Worm (Caenorhabditis elegans) whole organism, L4 larva: ENCODE results near the gene F56A11.6.

Experiments
- F37D6.2 ChIP-seq: sonication (generic microtip); optimal IDR thresholded peaks from 2 replicates; lab custom pipeline; 2016; ENCODE audit warnings: mild to moderate bottlenecking, missing genetic modification characterization, missing compliant biosample characterization
- T20F7.1 ChIP-seq: fragments of 200-800 bp; sonication (Bioruptor generic); optimal IDR thresholded peaks from 2 replicates; lab custom pipeline; 2018; ENCODE audit warnings: mild to moderate bottlenecking, missing genetic modification characterization, missing compliant biosample characterization
- Y105C5A.15 ChIP-seq: fragments of 200-800 bp; sonication (Bioruptor generic); IDR thresholded peaks from 2 replicates; pipeline ENCODE4 v1.3.6; 2022; ENCODE audit warnings: missing genetic modification characterization, missing compliant biosample characterization
- Y48G9A.11 ChIP-seq: fragments of 200-800 bp; sonication (Bioruptor generic); IDR thresholded peaks from 2 replicates; pipeline ENCODE4 v1.3.6; 2022; ENCODE audit warnings: missing genetic modification reagents, missing genetic modification characterization, missing compliant biosample characterization
- Y75B8A.6 ChIP-seq: fragments of 200-800 bp; sonication (Bioruptor generic); IDR thresholded peaks from 2 replicates; pipeline ENCODE4 v1.3.6; 2022; ENCODE audit warnings: missing genetic modification reagents, missing genetic modification characterization, missing compliant biosample characterization
- ZK337.2 ChIP-seq: fragments of 200-800 bp; sonication (Bioruptor generic); IDR thresholded peaks from 2 replicates; pipeline ENCODE4 v1.3.6; 2022; ENCODE audit warnings: missing genetic modification reagents, missing genetic modification characterization, missing compliant biosample characterization
- aha-1 ChIP-seq: fragments of 150-350 bp; peaks from one replicate; lab custom pipeline; 2014; ENCODE audit warnings: missing biosample characterization, missing genetic modification characterization
- aly-2 ChIP-seq: sonication (generic microtip); optimal IDR thresholded peaks from 2 replicates; lab custom pipeline; 2018; ENCODE audit warnings: missing biosample characterization, missing genetic modification characterization
- attf-4 ChIP-seq: sonication (generic microtip); optimal IDR thresholded peaks from 3 replicates; lab custom pipeline; 2017; ENCODE audit warnings: missing biosample characterization, missing genetic modification characterization
- ceh-28 ChIP-seq: fragments of 150-350 bp; optimal IDR thresholded peaks from 2 replicates; lab custom pipeline; 2014; ENCODE audit warnings: missing biosample characterization, missing genetic modification reagents, missing genetic modification characterization
- ceh-32 ChIP-seq: sonication (generic microtip); optimal IDR thresholded peaks from 2 replicates; lab custom pipeline; 2016; ENCODE audit warnings: mild to moderate bottlenecking, missing genetic modification characterization, missing compliant biosample characterization; ENCODE audit not compliant: poor library complexity
- ceh-82 ChIP-seq: sonication (generic microtip); optimal IDR thresholded peaks from 2 replicates; lab custom pipeline; 2017; ENCODE audit warnings: missing biosample characterization, missing genetic modification characterization
- cey-2 ChIP-seq: sonication (generic microtip); optimal IDR thresholded peaks from 3 replicates; lab custom pipeline; 2017; ENCODE audit warnings: missing genetic modification characterization, mild to moderate bottlenecking, missing compliant biosample characterization, antibody characterized with exemption, borderline replicate concordance; ENCODE audit not compliant: insufficient read depth
- daf-16 ChIP-seq, 3 experiments: sonication (generic microtip); optimal IDR thresholded peaks; 2 replicates each; lab custom pipeline; 2016 to 2017; ENCODE audit warnings: missing genetic modification characterization in 3 of 3, missing genetic modification reagents in 3 of 3, mild to moderate bottlenecking in 2 of 3, missing compliant biosample characterization in 2 of 3, missing biosample characterization in 1 of 3, moderate library complexity in 1 of 3
- daf-19 ChIP-seq: fragments of 200-800 bp; sonication (Bioruptor generic); conservative IDR thresholded peaks from 2 replicates; pipeline ENCODE4 v1.3.6; 2022; ENCODE audit warnings: missing genetic modification characterization, missing compliant biosample characterization
- daf-8 ChIP-seq: fragments of 200-800 bp; sonication (Bioruptor generic); IDR thresholded peaks from 2 replicates; pipeline ENCODE4 v1.3.6; 2022; ENCODE audit warnings: missing genetic modification characterization, missing compliant biosample characterization
- dmd-6 ChIP-seq: fragments of 200-800 bp; sonication (Bioruptor generic); IDR thresholded peaks from 2 replicates; pipeline ENCODE4 v1.3.6; 2022; ENCODE audit warnings: missing genetic modification reagents, missing genetic modification characterization, missing compliant biosample characterization
- dmd-9 ChIP-seq: fragments of 200-800 bp; sonication (Bioruptor generic); IDR thresholded peaks from 2 replicates; pipeline ENCODE4 v1.3.6; 2022; ENCODE audit warnings: missing genetic modification reagents, missing genetic modification characterization, missing compliant biosample characterization
- egl-43 ChIP-seq: fragments of 200-800 bp; sonication (Bioruptor generic); IDR thresholded peaks from 2 replicates; pipeline ENCODE4 v1.3.6; 2022; ENCODE audit warnings: missing genetic modification reagents, missing genetic modification characterization, missing compliant biosample characterization
- hif-1 ChIP-seq, 2 experiments: sonication (generic microtip); optimal IDR thresholded peaks; 2 replicates each; lab custom pipeline; 2016 to 2017; ENCODE audit warnings: missing compliant biosample characterization in 2 of 2, missing genetic modification characterization in 2 of 2, missing genetic modification reagents in 2 of 2, missing genotype in 2 of 2, mild to moderate bottlenecking in 1 of 2
- hlh-11 ChIP-seq: fragments of 200-800 bp; sonication (Bioruptor generic); optimal IDR thresholded peaks from 2 replicates; lab custom pipeline; 2018; ENCODE audit warnings: mild to moderate bottlenecking, missing genetic modification characterization, missing compliant biosample characterization
- hmg-1.1 ChIP-seq: fragments of 200-800 bp; sonication (Bioruptor generic); IDR thresholded peaks from 2 replicates; pipeline ENCODE4 v1.3.6; 2022; ENCODE audit warnings: missing genetic modification reagents, missing genetic modification characterization, missing compliant biosample characterization
- jun-1 ChIP-seq: fragments of 150-350 bp; optimal IDR thresholded peaks from 2 replicates; lab custom pipeline; 2014; ENCODE audit warnings: missing biosample characterization, missing genetic modification reagents, missing genetic modification characterization
- lim-7 ChIP-seq: fragments of 200-800 bp; sonication (Bioruptor generic); IDR thresholded peaks from 2 replicates; pipeline ENCODE4 v1.3.6; 2022; ENCODE audit warnings: missing genetic modification characterization, missing compliant biosample characterization
- lin-29 ChIP-seq: fragments of 200-800 bp; sonication (Bioruptor generic); IDR thresholded peaks from 2 replicates; pipeline ENCODE4 v1.3.6; 2022; ENCODE audit warnings: missing genetic modification reagents, missing genetic modification characterization, missing compliant biosample characterization
- lin-38 ChIP-seq: fragments of 200-800 bp; sonication (Bioruptor generic); IDR thresholded peaks from 2 replicates; pipeline ENCODE4 v1.3.6; 2022; ENCODE audit warnings: missing genetic modification reagents, missing genetic modification characterization, missing compliant biosample characterization
- lin-39 ChIP-seq: fragments of 150-350 bp; optimal IDR thresholded peaks from 2 replicates; lab custom pipeline; 2014; ENCODE audit warnings: missing biosample characterization, missing genetic modification reagents, missing genetic modification characterization
- lir-3 ChIP-seq: sonication (generic microtip); optimal IDR thresholded peaks from 2 replicates; lab custom pipeline; 2016; ENCODE audit warnings: mild to moderate bottlenecking, missing genetic modification characterization, missing compliant biosample characterization
- mdt-29 ChIP-seq: fragments of 200-800 bp; sonication (Bioruptor generic); IDR thresholded peaks from 2 replicates; pipeline ENCODE4 v1.3.6; 2022; ENCODE audit warnings: missing genetic modification reagents, missing genetic modification characterization, missing compliant biosample characterization
- mep-1 ChIP-seq: fragments of 150-350 bp; sonication (generic microtip); optimal IDR thresholded peaks from 3 replicates; lab custom pipeline; 2014; ENCODE audit warnings: missing biosample characterization, missing genetic modification characterization
- mxl-2 ChIP-seq: fragments of 200-800 bp; sonication (Bioruptor generic); conservative IDR thresholded peaks from 2 replicates; pipeline ENCODE4 v1.3.6; 2022; ENCODE audit warnings: missing genetic modification reagents, missing genetic modification characterization, missing compliant biosample characterization
- mxl-3 ChIP-seq: fragments of 200-800 bp; sonication (Bioruptor generic); optimal IDR thresholded peaks from 2 replicates; lab custom pipeline; 2018; ENCODE audit warnings: mild to moderate bottlenecking, missing genetic modification characterization, missing compliant biosample characterization
- nhr-10 ChIP-seq: fragments of 150-350 bp; optimal IDR thresholded peaks from 2 replicates; lab custom pipeline; 2014; ENCODE audit warnings: missing biosample characterization, missing genetic modification characterization
- nhr-11 ChIP-seq: fragments of 150-350 bp; optimal IDR thresholded peaks from 2 replicates; lab custom pipeline; 2014; ENCODE audit warnings: missing biosample characterization, missing genetic modification characterization
- nhr-25 ChIP-seq: sonication (generic microtip); optimal IDR thresholded peaks from 2 replicates; lab custom pipeline; 2017; ENCODE audit warnings: missing genetic modification characterization, mild to moderate bottlenecking, missing compliant biosample characterization, antibody characterized with exemption, moderate library complexity, borderline replicate concordance; ENCODE audit not compliant: insufficient read depth
- nhr-41 ChIP-seq: fragments of 200-800 bp; sonication (Bioruptor generic); IDR thresholded peaks from 2 replicates; pipeline ENCODE4 v1.3.6; 2022; ENCODE audit warnings: missing genetic modification reagents, missing genetic modification characterization, missing compliant biosample characterization
- nhr-6 ChIP-seq: fragments of 150-350 bp; optimal IDR thresholded peaks from 2 replicates; lab custom pipeline; 2014; ENCODE audit warnings: missing biosample characterization, missing genetic modification characterization
- nhr-77 ChIP-seq: fragments of 150-350 bp; optimal IDR thresholded peaks from 2 replicates; lab custom pipeline; 2014; ENCODE audit warnings: missing biosample characterization, missing genetic modification characterization
- saeg-2 ChIP-seq: fragments of 200-800 bp; sonication (Bioruptor generic); IDR thresholded peaks from 2 replicates; pipeline ENCODE4 v1.3.6; 2022; ENCODE audit warnings: missing genetic modification reagents, missing genetic modification characterization, missing compliant biosample characterization
- sdz-12 ChIP-seq: fragments of 200-800 bp; sonication (Bioruptor generic); optimal IDR thresholded peaks from 2 replicates; lab custom pipeline; 2018; ENCODE audit warnings: mild to moderate bottlenecking, missing genetic modification characterization, missing compliant biosample characterization
- spr-3 ChIP-seq: fragments of 200-800 bp; sonication (Bioruptor generic); optimal IDR thresholded peaks from 2 replicates; lab custom pipeline; 2018; ENCODE audit warnings: mild to moderate bottlenecking, missing genetic modification characterization, missing compliant biosample characterization
- tag-97 ChIP-seq: fragments of 200-800 bp; sonication (Bioruptor generic); IDR thresholded peaks from 2 replicates; pipeline ENCODE4 v1.3.6; 2022; ENCODE audit warnings: missing genetic modification characterization, missing compliant biosample characterization
- tra-1 ChIP-seq: fragments of 200-800 bp; sonication (Bioruptor generic); IDR thresholded peaks from 2 replicates; pipeline ENCODE4 v1.3.6; 2022; ENCODE audit warnings: missing genetic modification reagents, missing genetic modification characterization, missing compliant biosample characterization
- unc-130 ChIP-seq: sonication (generic microtip); optimal IDR thresholded peaks from 2 replicates; lab custom pipeline; 2016; ENCODE audit warnings: missing genetic modification reagents, missing genetic modification characterization, missing compliant biosample characterization
- unc-62 ChIP-seq, 3 experiments: fragments of 150-350 bp in 1 of 3; sonication (generic microtip); optimal IDR thresholded peaks in 2 of 3; peaks in 1 of 3; 1 replicate in 1 of 3; 2 replicates in 2 of 3; lab custom pipeline; 2014 to 2017; ENCODE audit warnings: missing biosample characterization in 3 of 3, missing genetic modification characterization in 3 of 3, missing genetic modification reagents in 3 of 3, missing genotype in 1 of 3
- vab-7 ChIP-seq: fragments of 200-800 bp; sonication (Bioruptor generic); IDR thresholded peaks from 2 replicates; pipeline ENCODE4 v1.3.6; 2022; ENCODE audit warnings: missing genetic modification reagents, missing genetic modification characterization, missing compliant biosample characterization
- zfp-2 ChIP-seq: sonication (generic microtip); optimal IDR thresholded peaks from 2 replicates; lab custom pipeline; 2016; ENCODE audit warnings: mild to moderate bottlenecking, missing genetic modification characterization, missing compliant biosample characterization
- zip-11 ChIP-seq: fragments of 200-800 bp; sonication (Bioruptor generic); IDR thresholded peaks from 2 replicates; pipeline ENCODE4 v1.3.6; 2022; ENCODE audit warnings: missing genetic modification characterization, missing compliant biosample characterization
- ztf-11 ChIP-seq: fragments of 150-350 bp; optimal IDR thresholded peaks from 2 replicates; lab custom pipeline; 2014; ENCODE audit warnings: missing biosample characterization, missing genetic modification characterization
- ztf-7 ChIP-seq: fragments of 150-350 bp; optimal IDR thresholded peaks from 2 replicates; lab custom pipeline; 2014; ENCODE audit warnings: missing biosample characterization, missing genetic modification characterization

Gene F56A11.6

ce11 chrIV:620324-620723 lies 38.3 kb upstream of the F56A11.6 start (continued):
- 0 out of 2 replicates have a peak, but pooled peaks have one; percentile 43 for TF ChIP-seq daf-19 (GFP tag; lab: Robert Waterston, UW)
- TF ChIP-seq ceh-28 (tag; lab: Kevin White, UChicago): no peak
- TF ChIP-seq mxl-2 (GFP tag; lab: Robert Waterston, UW): no peak
- TF ChIP-seq attf-4 (tag; lab: Kevin White, UChicago): no peak
- peak; percentile 85 for TF ChIP-seq lim-7
- no peak for TF ChIP-seq cey-2 (tag; lab: Kevin White, UChicago)
- peak; percentile 47 for TF ChIP-seq hlh-11 (tag; lab: Kevin White, UChicago)
- no peak for TF ChIP-seq aly-2 (tag; lab: Kevin White, UChicago)
- TF ChIP-seq ZK337.2 (GFP tag; lab: Robert Waterston, UW): peak; percentile 50; the same call in 1 of the 2 replicates
- TF ChIP-seq zfp-2: no peak
- no peak for TF ChIP-seq F37D6.2 (tag; lab: Kevin White, UChicago)
- TF ChIP-seq zip-11 (GFP tag; lab: Robert Waterston, UW): no peak
- peak; percentile 27 to 63 for TF ChIP-seq daf-16 (GFP tag; optimal IDR thresholded peaks at IDR 0.05; lab: Kevin White, UChicago)
- peak; percentile 38 for TF ChIP-seq daf-16 (tag; optimal IDR thresholded peaks at IDR 0.05; lab: Kevin White, UChicago)
- TF ChIP-seq ztf-7 (tag; lab: Kevin White, UChicago): peak; percentile 24
- TF ChIP-seq lin-38 (GFP tag; lab: Robert Waterston, UW): no peak
- no peak for TF ChIP-seq saeg-2
- peak; percentile 56 for TF ChIP-seq Y48G9A.11 (GFP tag; lab: Robert Waterston, UW)
- TF ChIP-seq spr-3 (GFP tag; lab: Kevin White, UChicago): peak; percentile 70
- no peak for TF ChIP-seq ztf-11 (tag; lab: Kevin White, UChicago)
- no peak for TF ChIP-seq ceh-82 (tag; lab: Kevin White, UChicago)
- TF ChIP-seq nhr-25: no peak
- TF ChIP-seq nhr-10 (tag; lab: Kevin White, UChicago): no peak
- peak; percentile 16 for TF ChIP-seq unc-130
- TF ChIP-seq sdz-12: no peak
- peak; percentile 91 for TF ChIP-seq hmg-1.1 (GFP tag; lab: Robert Waterston, UW)
- TF ChIP-seq dmd-9 (GFP tag; lab: Robert Waterston, UW): peak; percentile 71
- TF ChIP-seq nhr-41 (GFP tag; lab: Robert Waterston, UW): no peak
- TF ChIP-seq T20F7.1 (GFP tag; lab: Kevin White, UChicago): no peak
- peak; percentile 61 for TF ChIP-seq dmd-6 (GFP tag; lab: Robert Waterston, UW)
- TF ChIP-seq mdt-29 (GFP tag; lab: Robert Waterston, UW): no peak
- peak in 1 of 2 experiments; percentile 55 for TF ChIP-seq unc-62 (GFP tag; optimal IDR thresholded peaks at IDR 0.05 in 1 of 2; lab: Kevin White, UChicago)
- no peak for TF ChIP-seq unc-62 (tag; optimal IDR thresholded peaks at IDR 0.05; lab: Kevin White, UChicago)
- TF ChIP-seq hif-1 (tag; optimal IDR thresholded peaks at IDR 0.05; lab: Kevin White, UChicago): peak in 1 of 2 experiments; percentile 43
- TF ChIP-seq daf-8 (GFP tag; lab: Robert Waterston, UW): no peak
- TF ChIP-seq aha-1 (tag; lab: Kevin White, UChicago): peak; percentile 96
- TF ChIP-seq tra-1 (GFP tag; lab: Robert Waterston, UW): peak; percentile 62
- TF ChIP-seq lin-39: no peak
- TF ChIP-seq mxl-3 (GFP tag; lab: Kevin White, UChicago): peak; percentile 20
- TF ChIP-seq nhr-77 (tag; lab: Kevin White, UChicago): peak; percentile 27
- peak; percentile 90 for TF ChIP-seq egl-43
- TF ChIP-seq tag-97 (GFP tag; lab: Robert Waterston, UW): no peak
- no peak for TF ChIP-seq lin-29 (GFP tag; lab: Robert Waterston, UW)
- peak; percentile 55 for TF ChIP-seq jun-1
- 0 out of 2 replicates have a peak, but pooled peaks have one; percentile 57 for TF ChIP-seq Y105C5A.15 (GFP tag; lab: Robert Waterston, UW)
- no peak for TF ChIP-seq ceh-32 (tag; lab: Kevin White, UChicago)
- peak; percentile 40 for TF ChIP-seq lir-3 (tag; lab: Kevin White, UChicago)
- peak; percentile 65; the same call in 1 of the 2 replicates for TF ChIP-seq vab-7 (GFP tag; lab: Robert Waterston, UW)
- peak; percentile 38 for TF ChIP-seq nhr-6 (tag; lab: Kevin White, UChicago)
- no peak for TF ChIP-seq nhr-11
- TF ChIP-seq mep-1 (tag; lab: Kevin White, UChicago): no peak
- TF ChIP-seq Y75B8A.6 (GFP tag; lab: Robert Waterston, UW): no peak
